Worm (Caenorhabditis elegans) whole organism, mixed stage, embryonic: ENCODE results near the gene T25B2.2.

ENCODE experiments used
- pha-4 ChIP-seq: fragments of 150-350 bp; optimal IDR thresholded peaks from 2 replicates; lab custom pipeline; 2018; ENCODE audit warnings: missing biosample characterization, missing genetic modification reagents, missing genetic modification characterization
- unc-62 ChIP-seq: fragments of 150-350 bp; optimal IDR thresholded peaks from 2 replicates; lab custom pipeline; 2014; ENCODE audit warnings: missing biosample characterization, missing genetic modification reagents, missing genetic modification characterization

- TF ChIP-seq pha-4 (tag; lab: Kevin White, UChicago) (no peak), unc-62 (GFP tag; lab: Kevin White, UChicago) (no peak)
These were observed 47.1 kb downstream of the T25B2.2 start, which contains the start of gene lrch-1 for ce11 chrX:6216551-6216950.
